Worm (Caenorhabditis elegans): ENCODE results near the gene unc-7.

The unc-7 gene

DNA sequence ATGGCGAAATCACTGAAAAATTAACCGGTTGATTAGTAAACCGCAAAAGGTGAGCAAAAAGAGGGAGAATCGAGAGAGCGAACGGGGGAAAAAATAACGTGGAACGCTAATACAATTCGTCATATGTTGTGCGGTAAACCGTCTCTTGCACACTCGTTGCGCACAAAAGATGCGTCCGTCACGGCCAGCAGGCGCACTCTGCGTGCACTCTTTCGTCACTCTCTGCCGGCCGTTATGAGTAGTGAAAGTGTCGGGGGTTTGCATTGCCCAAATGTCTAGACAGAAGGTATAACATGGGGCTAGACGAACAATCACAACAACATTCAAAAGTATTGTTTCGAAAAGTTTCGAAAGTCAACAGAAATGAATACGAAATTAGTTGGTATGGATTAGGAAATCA lies 33.9 kb upstream of the unc-7 start, which contains the start of gene pkhm-2 (continued):
- TF ChIP-seq hif-1 (tag; optimal IDR thresholded peaks at IDR 0.05), result peak in 1 of 2 experiments; percentile 73
- TF ChIP-seq madf-9 (GFP tag; conservative IDR thresholded peaks at IDR 0.05), result peak; percentile 78
- no peak for TF ChIP-seq lir-3 (tag; optimal IDR thresholded peaks at IDR 0.05)
- TF ChIP-seq daf-16 (GFP tag; optimal IDR thresholded peaks at IDR 0.05), result peak in 1 of 2 experiments; percentile 61
- TF ChIP-seq daf-16 (tag; optimal IDR thresholded peaks at IDR 0.05), result peak; percentile 86
- peak; percentile 86 for TF ChIP-seq dpl-1 (GFP tag; optimal IDR thresholded peaks at IDR 0.05)
- peak; percentile 96 for TF ChIP-seq hlh-11 (tag; optimal IDR thresholded peaks at IDR 0.05)
- TF ChIP-seq unc-39 (tag; optimal IDR thresholded peaks at IDR 0.05), result no peak
- peak; percentile 51; the same call in 1 of the 2 replicates for TF ChIP-seq set-16 (GFP tag; IDR thresholded peaks at IDR 0.05)
- no peak for TF ChIP-seq unc-130 (GFP tag; optimal IDR thresholded peaks at IDR 0.05)
- TF ChIP-seq daf-19 (GFP tag; conservative IDR thresholded peaks at IDR 0.05), result no peak
- TF ChIP-seq Y105C5A.15 (GFP tag; IDR thresholded peaks at IDR 0.05), result no peak
- no peak for TF ChIP-seq ces-1 (GFP tag; optimal IDR thresholded peaks at IDR 0.05)
- TF ChIP-seq nhr-42 (GFP tag; IDR thresholded peaks at IDR 0.05), result peak; percentile 68; the same call in 1 of the 2 replicates
- TF ChIP-seq daf-12 (tag; optimal IDR thresholded peaks at IDR 0.05), result no peak
- TF ChIP-seq nhr-48 (tag; optimal IDR thresholded peaks at IDR 0.05), result peak; percentile 82
- TF ChIP-seq arid-1 (GFP tag; conservative IDR thresholded peaks at IDR 0.05), result peak; percentile 49; the same call in 1 of the 2 replicates
- TF ChIP-seq Y48G9A.11 (GFP tag; IDR thresholded peaks at IDR 0.05), result no peak
- TF ChIP-seq snpc-4 (tag; optimal IDR thresholded peaks at IDR 0.05), result peak; percentile 44
- no peak for TF ChIP-seq snpc-1.2 (GFP tag; IDR thresholded peaks at IDR 0.05)
- TF ChIP-seq rbr-2 (tag; optimal IDR thresholded peaks at IDR 0.05), result peak; percentile 92
- peak; percentile 95 for TF ChIP-seq nhr-102 (tag; optimal IDR thresholded peaks at IDR 0.05)
- TF ChIP-seq skn-1 (tag; optimal IDR thresholded peaks at IDR 0.05), result no peak
- no peak for TF ChIP-seq T20F7.1 (GFP tag; optimal IDR thresholded peaks at IDR 0.05)
- TF ChIP-seq dmd-6 (GFP tag; IDR thresholded peaks at IDR 0.05), result peak; percentile 86
- TF ChIP-seq lin-15B (tag; optimal IDR thresholded peaks at IDR 0.05), result no peak

DNA sequence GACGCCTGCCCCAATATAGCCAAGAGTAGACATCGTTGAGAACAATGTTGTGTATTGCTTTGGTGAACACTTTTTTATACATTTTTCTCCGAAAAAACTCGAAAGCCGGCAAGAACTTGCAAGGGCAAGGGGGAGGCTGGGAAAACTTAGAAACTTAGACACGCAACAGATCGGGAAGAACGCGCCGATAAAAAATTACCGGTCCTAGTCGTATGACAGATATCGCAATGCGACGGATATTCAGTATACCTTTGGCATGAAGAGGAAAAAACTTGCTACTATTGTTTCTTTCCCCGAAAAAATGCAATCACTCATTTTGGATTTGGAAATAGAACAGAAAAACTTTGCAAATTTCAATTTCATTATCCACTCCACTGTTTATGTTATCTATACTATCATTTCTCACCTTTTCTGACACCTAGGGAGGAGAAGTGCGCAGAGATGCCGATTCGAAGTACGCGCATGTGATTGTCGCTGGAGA lies 28.9 kb upstream of the unc-7 start, which contains the start of gene col-41:
col-41 (minus strand) TSS at position 51 of the 481 bp plus-strand sequence.
- TF ChIP-seq aha-1 (tag) (no peak), Y5F2A.4 (GFP tag; optimal IDR thresholded peaks at IDR 0.05) (no peak), lin-1 (GFP tag; IDR thresholded peaks at IDR 0.05) (no peak), hlh-11 (tag; optimal IDR thresholded peaks at IDR 0.05) (peak; percentile 9), aly-2 (tag; optimal IDR thresholded peaks at IDR 0.05) (no peak), lin-29 (GFP tag; IDR thresholded peaks at IDR 0.05) (no peak), T26A8.4 (GFP tag; IDR thresholded peaks at IDR 0.05) (no peak), ceh-20 (GFP tag; IDR thresholded peaks at IDR 0.05) (no peak), set-16 (GFP tag; IDR thresholded peaks at IDR 0.05) (no peak), nhr-25 (tag; optimal IDR thresholded peaks at IDR 0.05; ENCODE audit: borderline replicate concordance, insufficient read depth) (no peak), nhr-111 (GFP tag; optimal IDR thresholded peaks at IDR 0.05) (no peak), lin-39 (tag; optimal IDR thresholded peaks at IDR 0.05) (no peak), dmd-6 (GFP tag; IDR thresholded peaks at IDR 0.05) (no peak), hif-1 (tag; optimal IDR thresholded peaks at IDR 0.05) (no peak), fos-1 (tag; optimal IDR thresholded peaks at IDR 0.05) (no peak), mdl-1 (tag; optimal IDR thresholded peaks at IDR 0.05) (peak in 1 of 2 experiments; percentile 25)

DNA sequence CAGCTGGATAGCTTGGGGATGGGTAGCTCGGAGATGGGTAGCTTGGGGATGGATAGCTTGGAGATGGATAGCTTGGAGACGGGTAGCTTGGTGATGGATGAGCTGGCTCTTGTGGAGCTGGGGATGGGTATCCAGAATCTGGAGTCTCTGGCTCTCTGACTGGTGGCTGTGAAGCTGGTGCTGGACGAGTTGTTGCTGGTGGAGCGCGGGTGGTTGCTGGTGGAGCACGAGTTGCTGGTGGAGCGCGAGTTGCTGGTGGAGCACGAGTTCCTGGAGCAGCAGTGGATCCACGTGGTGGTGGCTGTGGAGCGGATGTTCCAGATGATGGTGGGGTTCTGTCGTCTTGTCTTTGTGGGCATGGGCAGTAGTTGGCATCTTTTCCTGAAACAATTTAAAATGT lies 27.7 kb upstream of the unc-7 start:
- TF ChIP-seq aha-1 (tag) (peak; percentile 37), rbr-2 (tag; optimal IDR thresholded peaks at IDR 0.05) (no peak), set-16 (GFP tag; IDR thresholded peaks at IDR 0.05) (peak; percentile 83)

Measured in whole organism, L4 larva.